Worm (Caenorhabditis elegans) whole organism, L4 larva: ENCODE results near the gene Y49F6A.5.
"Not testable (repeated sequence)": the region's sequence is repeated elsewhere in the genome, so short reads cannot be mapped to it uniquely, and the experiment has no call there.

Experiments used
- F10B5.3 ChIP-seq: sonication (generic microtip); optimal IDR thresholded peaks from 2 replicates; lab custom pipeline; 2016; ENCODE audit warnings: mild to moderate bottlenecking, missing genetic modification characterization, missing compliant biosample characterization
- Y48G9A.11 ChIP-seq: fragments of 200-800 bp; sonication (Bioruptor generic); IDR thresholded peaks from 2 replicates; pipeline ENCODE4 v1.3.6; 2022; ENCODE audit warnings: missing genetic modification reagents, missing genetic modification characterization, missing compliant biosample characterization
- ceh-44 ChIP-seq: fragments of 200-800 bp; sonication (Bioruptor generic); IDR thresholded peaks from 2 replicates; pipeline ENCODE4 v1.3.6; 2022; ENCODE audit warnings: missing genetic modification reagents, missing genetic modification characterization, missing compliant biosample characterization
- fos-1 ChIP-seq: fragments of 150-350 bp; optimal IDR thresholded peaks from 2 replicates; lab custom pipeline; 2014; ENCODE audit warnings: missing biosample characterization, missing genetic modification characterization
- nhr-25 ChIP-seq: sonication (generic microtip); optimal IDR thresholded peaks from 2 replicates; lab custom pipeline; 2017; ENCODE audit warnings: missing genetic modification characterization, mild to moderate bottlenecking, missing compliant biosample characterization, antibody characterized with exemption, moderate library complexity, borderline replicate concordance; ENCODE audit not compliant: insufficient read depth
- nhr-48 ChIP-seq: sonication (generic microtip); optimal IDR thresholded peaks from 2 replicates; lab custom pipeline; 2016; ENCODE audit warnings: mild to moderate bottlenecking, missing genetic modification characterization, missing compliant biosample characterization
- nhr-77 ChIP-seq: fragments of 150-350 bp; optimal IDR thresholded peaks from 2 replicates; lab custom pipeline; 2014; ENCODE audit warnings: missing biosample characterization, missing genetic modification characterization
- pha-4 ChIP-seq, 2 experiments: fragments of 150-350 bp in 1 of 2; fragments of 200-800 bp in 1 of 2; sonication (Bioruptor generic) in 1 of 2; IDR thresholded peaks in 1 of 2; optimal IDR thresholded peaks in 1 of 2; 2 replicates each; pipeline versions ENCODE4 v1.3.6 to Lab custom; 2014 to 2022; ENCODE audit warnings: missing genetic modification characterization in 2 of 2, missing genetic modification reagents in 2 of 2, missing biosample characterization in 1 of 2, missing compliant biosample characterization in 1 of 2
- skn-1 ChIP-seq: fragments of 150-350 bp; optimal IDR thresholded peaks from 2 replicates; lab custom pipeline; 2014; ENCODE audit warnings: missing biosample characterization, missing genetic modification characterization
- snpc-4 ChIP-seq: fragments of 150-350 bp; optimal IDR thresholded peaks from 2 replicates; lab custom pipeline; 2014; ENCODE audit warnings: missing biosample characterization, missing genetic modification characterization
- unc-39 ChIP-seq: sonication (generic microtip); optimal IDR thresholded peaks from 2 replicates; lab custom pipeline; 2017; ENCODE audit warnings: missing biosample characterization, missing genetic modification characterization

DNA sequence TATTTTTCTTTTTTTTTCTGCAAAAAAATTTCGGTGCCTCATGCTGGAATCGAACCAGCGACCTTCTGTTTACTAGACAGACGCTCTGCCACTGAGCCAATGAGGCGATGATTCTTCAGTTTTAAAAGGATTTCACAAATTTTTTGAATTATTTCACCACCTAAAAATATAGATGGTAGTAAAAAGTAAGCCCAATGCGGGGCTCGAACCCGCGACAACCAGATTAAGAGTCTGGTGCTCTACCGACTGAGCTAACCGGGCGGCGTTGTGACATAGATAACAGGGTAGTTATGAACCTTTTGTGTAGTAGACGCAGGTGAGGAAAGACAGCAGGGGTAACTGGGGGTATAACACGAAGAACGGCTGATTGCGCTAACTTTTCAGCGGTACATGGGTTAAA is 42.1 kb downstream of the Y49F6A.5 start:
- TF ChIP-seq unc-39; F10B5.3 (tag; lab: Kevin White, UChicago); nhr-25 (tag; lab: Kevin White, UChicago); snpc-4 (tag; lab: Kevin White, UChicago); skn-1; pha-4 (GFP tag; IDR thresholded peaks at IDR 0.05; lab: Robert Waterston, UW); pha-4 (tag; optimal IDR thresholded peaks at IDR 0.05; lab: Kevin White, UChicago); fos-1: not testable (repeated sequence)
- peak; percentile 55 for TF ChIP-seq nhr-48 (tag; lab: Kevin White, UChicago)
- TF ChIP-seq ceh-44 (GFP tag; lab: Robert Waterston, UW): peak; percentile 55; the same call in 1 of the 2 replicates
- TF ChIP-seq Y48G9A.11: peak; percentile 67; the same call in 1 of the 2 replicates
- peak; percentile 4 for TF ChIP-seq nhr-77 (tag; lab: Kevin White, UChicago)
